Fruit fly (Drosophila melanogaster) whole organism, adult: ENCODE results near the gene CG31161.

Experiments used
- CG11617 ChIP-seq: fragments of 200-800 bp; sonication (Bioruptor generic); optimal IDR thresholded peaks from 2 replicates; lab custom pipeline; 2017; ENCODE audit warnings: mild to moderate bottlenecking, missing biosample characterization, missing genetic modification reagents, missing genetic modification characterization
- CG1620 ChIP-seq: fragments of 200-800 bp; sonication (Bioruptor generic); optimal IDR thresholded peaks from 2 replicates; lab custom pipeline; 2016; ENCODE audit warnings: missing biosample characterization, missing genetic modification characterization
- CG33017 ChIP-seq: fragments of 200-800 bp; sonication (Bioruptor generic); optimal IDR thresholded peaks from 2 replicates; lab custom pipeline; 2018; ENCODE audit warnings: missing biosample characterization, mild to moderate bottlenecking, missing genetic modification characterization, moderate library complexity
- CG7101 ChIP-seq: fragments of 200-800 bp; sonication (Bioruptor generic); optimal IDR thresholded peaks from 2 replicates; lab custom pipeline; 2018; ENCODE audit warnings: missing biosample characterization, mild to moderate bottlenecking, missing genetic modification characterization, moderate library complexity
- Crg-1 ChIP-seq: fragments of 200-800 bp; sonication (Bioruptor generic); optimal IDR thresholded peaks from 2 replicates; lab custom pipeline; 2016; ENCODE audit warnings: missing biosample characterization, missing genetic modification characterization
- Hr96 ChIP-seq: fragments of 200-800 bp; sonication (Bioruptor generic); optimal IDR thresholded peaks from 2 replicates; lab custom pipeline; 2016; ENCODE audit warnings: missing biosample characterization, missing genetic modification characterization
- Mnt ChIP-seq: fragments of 200-800 bp; sonication (Bioruptor generic); optimal IDR thresholded peaks from 2 replicates; lab custom pipeline; 2016; ENCODE audit warnings: missing biosample characterization, mild to moderate bottlenecking, missing genetic modification characterization
- bab1 ChIP-seq: fragments of 200-800 bp; sonication (Bioruptor generic); optimal IDR thresholded peaks from 3 replicates; lab custom pipeline; 2019; ENCODE audit warnings: missing biosample characterization, mild to moderate bottlenecking, missing genetic modification characterization, moderate library complexity
- ovo ChIP-seq: fragments of 200-800 bp; sonication (Bioruptor generic); optimal IDR thresholded peaks from 2 replicates; lab custom pipeline; 2016; ENCODE audit warnings: missing biosample characterization, missing genetic modification characterization
- pad ChIP-seq: fragments of 200-800 bp; sonication (Bioruptor generic); optimal IDR thresholded peaks from 3 replicates; lab custom pipeline; 2017; ENCODE audit warnings: missing biosample characterization, missing genetic modification characterization, mild to moderate bottlenecking, moderate library complexity, missing genetic modification reagents
- tj ChIP-seq: fragments of 200-800 bp; sonication (Bioruptor generic); optimal IDR thresholded peaks from 3 replicates; lab custom pipeline; 2017; ENCODE audit warnings: missing biosample characterization, mild to moderate bottlenecking, missing genetic modification characterization, moderate library complexity

- TF ChIP-seq CG7101 (tag; lab: Kevin White, UChicago) (no peak), CG1620 (GFP tag; lab: Kevin White, UChicago) (no peak), pad (no peak), Mnt (no peak), Hr96 (GFP tag; lab: Kevin White, UChicago) (no peak), CG11617 (GFP tag; lab: Kevin White, UChicago) (no peak), CG33017 (no peak), bab1 (GFP tag; lab: Kevin White, UChicago) (no peak), ovo (no peak), tj (GFP tag; lab: Kevin White, UChicago) (no peak), Crg-1 (GFP tag; lab: Kevin White, UChicago) (no peak)
Measured at dm6 chr3R:22664274-22664673, 48.0 kb downstream of the CG31161 start.
